Worm (Caenorhabditis elegans): ENCODE results near the gene F53C3.7.

- TF ChIP-seq ztf-23 (GFP tag; IDR thresholded peaks at IDR 0.05) (no peak), cog-1 (tag; optimal IDR thresholded peaks at IDR 0.05) (no peak)
These were observed 16.4 kb downstream of the F53C3.7 start for ce11 chrII:3911284-3911683.
